Fruit fly (Drosophila melanogaster): ENCODE data around the gene Hsc70-2.

dm6 chr3R:13015402-13015801, 29.2 kb upstream of the Hsc70-2 start:
- TF ChIP-seq dmrt93B (GFP tag; optimal IDR thresholded peaks at IDR 0.05) (no peak), Dif (GFP tag; optimal IDR thresholded peaks at IDR 0.05; ENCODE audit: partially characterized antibody) (no peak), Dfd (GFP tag; optimal IDR thresholded peaks at IDR 0.05) (no peak)

All from whole organism, wandering third instar larva.